Worm (Caenorhabditis elegans): ENCODE measurements around the gene F14H12.6.

F14H12.6 gene

DNA sequence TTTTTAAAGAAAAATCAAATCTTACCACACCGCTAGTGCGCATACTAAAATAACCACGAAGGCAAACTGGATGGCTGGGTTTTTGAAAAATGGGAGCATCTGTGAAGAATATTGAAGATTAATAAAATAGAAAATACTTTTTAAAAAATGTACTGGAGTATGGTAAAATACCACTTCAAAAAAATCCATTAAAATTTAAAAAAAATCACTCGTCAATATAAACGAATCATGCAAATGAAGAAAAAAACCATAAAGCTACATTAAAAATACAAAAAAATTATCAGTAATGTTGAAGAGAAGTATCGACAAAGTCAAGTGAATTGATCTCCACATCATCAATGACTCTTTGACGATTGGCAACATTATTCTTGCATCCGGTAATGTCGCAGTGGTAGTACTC is 13.4 kb upstream of the F14H12.6 start, which contains the start of gene R160.5:
Gene R160.5, minus strand, starts transcription at position 101 of the 400 bp plus-strand sequence.
- TF ChIP-seq pha-4 (tag; optimal IDR thresholded peaks at IDR 0.05) = no peak
- no peak for TF ChIP-seq aptf-2 (GFP tag; conservative IDR thresholded peaks at IDR 0.05)
- TF ChIP-seq unc-130 (GFP tag; optimal IDR thresholded peaks at IDR 0.05) = no peak
- no peak for TF ChIP-seq let-526 (GFP tag; IDR thresholded peaks at IDR 0.05)
- TF ChIP-seq nfya-1 (tag; optimal IDR thresholded peaks at IDR 0.05; ENCODE audit: borderline replicate concordance, insufficient read depth) = no peak

ce11 chrX:4368800-4369199 is 11.4 kb upstream of the F14H12.6 start, which contains the start of gene R160.4:
R160.4 (minus strand) TSS chrX:4368900.
- TF ChIP-seq F57C9.4 (tag; optimal IDR thresholded peaks at IDR 0.05) = no peak
- TF ChIP-seq dox-1 (GFP tag; IDR thresholded peaks at IDR 0.05) = no peak
- TF ChIP-seq Y67H2A.10 (GFP tag; conservative IDR thresholded peaks at IDR 0.05) = no peak

- no peak for TF ChIP-seq hmg-20 (GFP tag; IDR thresholded peaks at IDR 0.05)
- TF ChIP-seq xnd-1 (tag; optimal IDR thresholded peaks at IDR 0.05) = no peak
- no peak for TF ChIP-seq hmg-1.2 (GFP tag; IDR thresholded peaks at IDR 0.05)
- no peak for TF ChIP-seq rec-8 (tag; optimal IDR thresholded peaks at IDR 0.05)
- no peak for TF ChIP-seq Y95B8A.8 (GFP tag; IDR thresholded peaks at IDR 0.05)
- no peak for TF ChIP-seq tlf-1 (GFP tag; optimal IDR thresholded peaks at IDR 0.05)
- no peak for TF ChIP-seq K11D2.4 (GFP tag; IDR thresholded peaks at IDR 0.05)
- no peak for TF ChIP-seq C17E4.6 (GFP tag; IDR thresholded peaks at IDR 0.05)
- no peak for TF ChIP-seq aptf-2 (GFP tag; conservative IDR thresholded peaks at IDR 0.05)
- no peak for TF ChIP-seq somi-1 (GFP tag; optimal IDR thresholded peaks at IDR 0.05)
- no peak for TF ChIP-seq ccch-3 (GFP tag; optimal IDR thresholded peaks at IDR 0.05)
- no peak for TF ChIP-seq gei-17 (GFP tag; optimal IDR thresholded peaks at IDR 0.05)
- no peak for TF ChIP-seq B0336.3 (GFP tag; IDR thresholded peaks at IDR 0.05)
- TF ChIP-seq snpc-1.3 (tag; optimal IDR thresholded peaks at IDR 0.05; ENCODE audit: insufficient read depth) = no peak
Measured at ce11 chrX:4367414-4367813, 10.0 kb upstream of the F14H12.6 start, which contains the start of gene R160.10. R160.10 (minus strand) TSS chrX:4367514.

DNA sequence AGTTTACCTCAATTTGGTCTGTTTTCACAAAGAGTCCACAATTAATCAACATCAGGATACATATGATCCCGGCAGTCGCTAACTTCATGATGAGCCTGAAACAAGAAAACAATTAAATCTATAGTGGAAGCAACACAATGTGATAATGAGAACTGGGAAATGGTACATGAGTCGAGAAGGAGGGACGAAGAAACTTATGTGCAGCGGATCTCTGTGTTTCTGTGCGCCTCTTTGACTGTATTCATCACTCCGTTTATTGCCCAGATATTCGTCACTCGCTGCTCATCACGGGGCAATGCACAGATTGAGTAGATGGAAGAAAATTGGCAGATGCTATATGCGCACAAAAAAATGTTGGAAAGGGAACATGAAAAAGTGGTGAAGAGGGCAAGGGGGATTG is 8.9 kb upstream of the F14H12.6 start, which contains the start of gene R160.3:
Gene R160.3, minus strand, starts transcription at position 101 of the 400 bp plus-strand sequence.
- TF ChIP-seq madf-8 (GFP tag; conservative IDR thresholded peaks at IDR 0.05) = no peak
- TF ChIP-seq lin-26 (GFP tag; IDR thresholded peaks at IDR 0.05) = no peak
- TF ChIP-seq F37B4.10 (GFP tag; IDR thresholded peaks at IDR 0.05) = no peak
- no peak for TF ChIP-seq efl-1 (GFP tag; optimal IDR thresholded peaks at IDR 0.05)
- no peak for TF ChIP-seq nfya-1 (tag; optimal IDR thresholded peaks at IDR 0.05; ENCODE audit: borderline replicate concordance, insufficient read depth)
- no peak for TF ChIP-seq ceh-100 (GFP tag; IDR thresholded peaks at IDR 0.05)
- TF ChIP-seq hlh-26 (GFP tag; conservative IDR thresholded peaks at IDR 0.05) = no peak
- no peak for TF ChIP-seq madf-3 (GFP tag; IDR thresholded peaks at IDR 0.05)
- no peak for TF ChIP-seq F49E8.2 (tag; optimal IDR thresholded peaks at IDR 0.05; ENCODE audit: insufficient read depth)
- TF ChIP-seq cebp-2 (GFP tag; IDR thresholded peaks at IDR 0.05) = no peak
- TF ChIP-seq nhr-80 (tag; optimal IDR thresholded peaks at IDR 0.05) = no peak
- no peak for TF ChIP-seq ztf-3 (GFP tag; optimal IDR thresholded peaks at IDR 0.05)
- no peak for TF ChIP-seq cebp-1 (GFP tag; IDR thresholded peaks at IDR 0.05)
- TF ChIP-seq cebp-1 (tag; optimal IDR thresholded peaks at IDR 0.05) = no peak
- TF ChIP-seq zfh-2 (GFP tag; conservative IDR thresholded peaks at IDR 0.05) = no peak
- TF ChIP-seq C17E4.6 (GFP tag; IDR thresholded peaks at IDR 0.05) = no peak
- no peak for TF ChIP-seq T26A5.8 (tag; optimal IDR thresholded peaks at IDR 0.05)
- TF ChIP-seq xnd-1 (tag; optimal IDR thresholded peaks at IDR 0.05) = no peak
